Worm (Caenorhabditis elegans) whole organism, L3 larva: Measurements from ENCODE around the gene srg-44.

Experiments used
- ama-1 ChIP-seq: fragments of 150-350 bp; optimal IDR thresholded peaks from 2 replicates; lab custom pipeline; 2018
- egl-5 ChIP-seq: fragments of 150-350 bp; optimal IDR thresholded peaks from 2 replicates; lab custom pipeline; 2017; ENCODE audit warnings: missing biosample characterization, missing genetic modification reagents, missing genetic modification characterization, inconsistent platforms
- elt-1 ChIP-seq: fragments of 150-350 bp; optimal IDR thresholded peaks from 2 replicates; lab custom pipeline; 2014; ENCODE audit warnings: missing biosample characterization, missing genetic modification characterization
- lin-15B ChIP-seq: fragments of 150-350 bp; optimal IDR thresholded peaks from 2 replicates; lab custom pipeline; 2014; ENCODE audit warnings: missing biosample characterization, missing genetic modification characterization
- nhr-11 ChIP-seq: fragments of 150-350 bp; optimal IDR thresholded peaks from 2 replicates; lab custom pipeline; 2014; ENCODE audit warnings: missing biosample characterization, missing genetic modification characterization
- nhr-12 ChIP-seq: fragments of 150-350 bp; optimal IDR thresholded peaks from 2 replicates; lab custom pipeline; 2014; ENCODE audit warnings: missing biosample characterization, missing genetic modification characterization
- nhr-237 ChIP-seq: fragments of 150-350 bp; optimal IDR thresholded peaks from 2 replicates; lab custom pipeline; 2014; ENCODE audit warnings: missing biosample characterization, missing genetic modification characterization
- pha-4 ChIP-seq: fragments of 150-350 bp; optimal IDR thresholded peaks from 2 replicates; lab custom pipeline; 2014; ENCODE audit warnings: missing biosample characterization, missing genetic modification reagents, missing genetic modification characterization
- pqm-1 ChIP-seq: fragments of 150-350 bp; optimal IDR thresholded peaks from 2 replicates; lab custom pipeline; 2017; ENCODE audit warnings: missing biosample characterization, missing genetic modification characterization, inconsistent platforms
- snpc-4 ChIP-seq: fragments of 150-350 bp; optimal IDR thresholded peaks from 2 replicates; lab custom pipeline; 2014; ENCODE audit warnings: missing biosample characterization, missing genetic modification characterization
- unc-39 ChIP-seq: sonication (generic microtip); optimal IDR thresholded peaks from 4 replicates; lab custom pipeline; 2017; ENCODE audit warnings: missing biosample characterization, missing genetic modification characterization
- unc-62 ChIP-seq: fragments of 150-350 bp; sonication (generic microtip); optimal IDR thresholded peaks from 4 replicates; lab custom pipeline; 2014; ENCODE audit warnings: missing biosample characterization, missing genetic modification reagents, missing genetic modification characterization

- TF ChIP-seq nhr-237 = no peak
- peak; percentile 40 for TF ChIP-seq pqm-1 (tag; lab: Kevin White, UChicago)
- TF ChIP-seq unc-62 (GFP tag; lab: Kevin White, UChicago) = no peak
- TF ChIP-seq unc-39 (tag; lab: Kevin White, UChicago) = no peak
- TF ChIP-seq lin-15B (tag; lab: Kevin White, UChicago) = no peak
- no peak for TF ChIP-seq elt-1 (tag; lab: Kevin White, UChicago)
- no peak for TF ChIP-seq ama-1
- TF ChIP-seq nhr-12 (tag; lab: Kevin White, UChicago) = no peak
- no peak for TF ChIP-seq snpc-4 (tag; lab: Kevin White, UChicago)
- TF ChIP-seq pha-4 (tag; lab: Kevin White, UChicago) = peak; percentile 42
- no peak for TF ChIP-seq egl-5 (tag; lab: Kevin White, UChicago)
- TF ChIP-seq nhr-11 (tag; lab: Kevin White, UChicago) = no peak
Measured at ce11 chrV:17376639-17377038, 48.0 kb downstream of the srg-44 start, which contains the start of gene Y20C6A.1.
